Fruit fly (Drosophila melanogaster) Kc167 (cell line): ENCODE measurements around the gene Eig71Ef.

ENCODE experiments used
- Sin3A ChIP-seq: fragments of >200 bp; optimal IDR thresholded peaks from 2 replicates; lab custom pipeline; 2018; ENCODE audit warnings: missing external identifiers
- h ChIP-seq: fragments of >200 bp; optimal IDR thresholded peaks from 3 replicates; lab custom pipeline; 2018; ENCODE audit warnings: missing external identifiers
- psq ChIP-seq: fragments of >200 bp; optimal IDR thresholded peaks from 2 replicates; lab custom pipeline; 2017; ENCODE audit warnings: missing external identifiers

DNA sequence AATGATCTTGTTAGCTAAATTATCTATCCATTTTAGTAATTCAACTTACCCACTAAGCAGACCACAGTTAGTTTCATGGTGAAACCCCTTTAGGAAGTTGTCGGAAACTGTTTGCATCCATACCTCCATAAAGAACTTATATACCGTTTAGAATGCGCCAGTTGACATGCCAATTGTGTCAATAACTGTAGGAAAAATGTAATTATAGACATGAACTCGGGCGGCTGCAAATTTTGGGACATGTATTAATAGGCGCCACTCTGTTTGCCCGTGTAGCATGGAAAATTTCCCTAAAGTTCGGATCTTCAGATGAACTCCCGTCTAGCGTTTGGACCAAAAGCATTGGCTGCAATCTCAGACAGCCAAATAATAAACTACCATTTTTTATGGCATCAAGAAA, 1.3 kb downstream of the Eig71Ef start, which contains the start of gene Eig71Ee:
- no peak for TF ChIP-seq psq
- no peak for TF ChIP-seq h
- TF ChIP-seq Sin3A (lab: Kevin White, UChicago), result no peak
